Fruit fly (Drosophila melanogaster) whole organism, embryonic: ENCODE measurements around the gene CG42716.

Experiments
- ATbp ChIP-seq: fragments of 200-800 bp; sonication (Bioruptor generic); optimal IDR thresholded peaks from 2 replicates; lab custom pipeline; 2017; ENCODE audit warnings: missing biosample characterization, mild to moderate bottlenecking, missing genetic modification characterization, missing genetic modification reagents
- Abd-B ChIP-seq: fragments of 200-800 bp; sonication (Bioruptor generic); optimal IDR thresholded peaks from 2 replicates; lab custom pipeline; 2018; ENCODE audit warnings: missing biosample characterization, mild to moderate bottlenecking, missing genetic modification characterization, moderate library complexity
- Antp ChIP-seq: fragments of 200-800 bp; sonication (Bioruptor generic); optimal IDR thresholded peaks from 3 replicates; lab custom pipeline; 2016; ENCODE audit warnings: missing biosample characterization, missing genetic modification characterization
- Bdp1 ChIP-seq: fragments of 200-800 bp; sonication (Bioruptor generic); optimal IDR thresholded peaks from 3 replicates; lab custom pipeline; 2016; ENCODE audit warnings: missing biosample characterization, missing genetic modification characterization
- CG10431 ChIP-seq: fragments of 200-800 bp; sonication (Bioruptor generic); optimal IDR thresholded peaks from 3 replicates; lab custom pipeline; 2018; ENCODE audit warnings: missing biosample characterization, mild to moderate bottlenecking, missing genetic modification characterization
- CG10565 ChIP-seq: fragments of 200-800 bp; sonication (Bioruptor generic); optimal IDR thresholded peaks from 3 replicates; lab custom pipeline; 2016; ENCODE audit warnings: missing biosample characterization, mild to moderate bottlenecking, missing genetic modification characterization
- CG12104 ChIP-seq: fragments of 200-800 bp; sonication (Bioruptor generic); optimal IDR thresholded peaks from 3 replicates; lab custom pipeline; 2016; ENCODE audit warnings: missing biosample characterization, missing genetic modification characterization
- CG14710 ChIP-seq: fragments of 200-800 bp; sonication (Bioruptor generic); optimal IDR thresholded peaks from 3 replicates; lab custom pipeline; 2019; ENCODE audit warnings: missing biosample characterization, mild to moderate bottlenecking, missing genetic modification characterization, moderate library complexity
- CG15073 ChIP-seq: fragments of 200-800 bp; sonication (Bioruptor generic); optimal IDR thresholded peaks from 2 replicates; lab custom pipeline; 2016; ENCODE audit warnings: missing biosample characterization, missing genetic modification characterization
- CG15601 ChIP-seq: fragments of 200-800 bp; sonication (Bioruptor generic); optimal IDR thresholded peaks from 3 replicates; lab custom pipeline; 2019; ENCODE audit warnings: missing biosample characterization, mild to moderate bottlenecking, missing genetic modification characterization, moderate library complexity
- CG1603 ChIP-seq: fragments of 200-800 bp; sonication (Bioruptor generic); optimal IDR thresholded peaks from 2 replicates; lab custom pipeline; 2019; ENCODE audit warnings: missing biosample characterization, mild to moderate bottlenecking, missing genetic modification characterization, moderate library complexity
- CG18599 ChIP-seq: fragments of 200-800 bp; sonication (Bioruptor generic); optimal IDR thresholded peaks from 3 replicates; lab custom pipeline; 2017; ENCODE audit warnings: missing biosample characterization, missing genetic modification characterization, mild to moderate bottlenecking, moderate library complexity, missing genetic modification reagents
- CG2120 ChIP-seq: fragments of 200-800 bp; sonication (Bioruptor generic); optimal IDR thresholded peaks from 3 replicates; lab custom pipeline; 2016; ENCODE audit warnings: missing biosample characterization, missing genetic modification characterization
- CG3726 ChIP-seq: fragments of 200-800 bp; sonication (Bioruptor generic); IDR thresholded peaks from 3 replicates; pipeline ENCODE4, ENCODE4 v1.3.6; 2022; ENCODE audit warnings: missing biosample characterization, missing genetic modification characterization
- CG4404 ChIP-seq: fragments of 200-800 bp; sonication (Bioruptor generic); IDR thresholded peaks from 2 replicates; pipeline ENCODE4 v1.3.6; 2022; ENCODE audit warnings: missing biosample characterization, missing genetic modification characterization
- CG7271 ChIP-seq: fragments of 200-800 bp; sonication (Bioruptor generic); optimal IDR thresholded peaks from 2 replicates; lab custom pipeline; 2018; ENCODE audit warnings: missing biosample characterization, mild to moderate bottlenecking, missing genetic modification characterization, moderate library complexity
- CG7556 ChIP-seq: fragments of 200-800 bp; sonication (Bioruptor generic); optimal IDR thresholded peaks from 2 replicates; lab custom pipeline; 2017; ENCODE audit warnings: missing biosample characterization, mild to moderate bottlenecking, missing genetic modification characterization
- CG7745 ChIP-seq: fragments of 200-800 bp; sonication (Bioruptor generic); optimal IDR thresholded peaks from 2 replicates; lab custom pipeline; 2018; ENCODE audit warnings: missing biosample characterization, mild to moderate bottlenecking, missing genetic modification characterization, moderate library complexity
- CG7928 ChIP-seq: fragments of 200-800 bp; sonication (Bioruptor generic); optimal IDR thresholded peaks from 2 replicates; lab custom pipeline; 2017; ENCODE audit warnings: missing biosample characterization, mild to moderate bottlenecking, missing genetic modification characterization
- CG8089 ChIP-seq: fragments of 200-800 bp; sonication (Bioruptor generic); optimal IDR thresholded peaks from 3 replicates; lab custom pipeline; 2016; ENCODE audit warnings: missing biosample characterization, missing genetic modification characterization
- CG8944 ChIP-seq: fragments of 200-800 bp; sonication (Bioruptor generic); optimal IDR thresholded peaks from 3 replicates; lab custom pipeline; 2016; ENCODE audit warnings: missing biosample characterization, missing genetic modification characterization
- CG9817 ChIP-seq: fragments of 200-800 bp; sonication (Bioruptor generic); optimal IDR thresholded peaks from 2 replicates; lab custom pipeline; 2018; ENCODE audit warnings: missing biosample characterization, mild to moderate bottlenecking, missing genetic modification characterization, moderate library complexity
- CG9876 ChIP-seq: fragments of 200-800 bp; sonication (Bioruptor generic); optimal IDR thresholded peaks from 2 replicates; lab custom pipeline; 2016; ENCODE audit warnings: missing biosample characterization, missing genetic modification characterization
- CHES-1-like ChIP-seq: fragments of 200-800 bp; sonication (Bioruptor generic); optimal IDR thresholded peaks from 2 replicates; lab custom pipeline; 2016; ENCODE audit warnings: missing biosample characterization, missing genetic modification characterization
- Camta ChIP-seq: fragments of 200-800 bp; sonication (Bioruptor generic); optimal IDR thresholded peaks from 2 replicates; lab custom pipeline; 2016; ENCODE audit warnings: missing biosample characterization, missing genetic modification characterization
- Chrac-16 ChIP-seq: fragments of 200-800 bp; sonication (Bioruptor generic); optimal IDR thresholded peaks from 3 replicates; lab custom pipeline; 2016; ENCODE audit warnings: missing biosample characterization, missing genetic modification characterization
- Dbx ChIP-seq: fragments of 200-800 bp; sonication (Bioruptor generic); IDR thresholded peaks from 3 replicates; pipeline ENCODE4 v1.3.6; 2022; ENCODE audit warnings: missing biosample characterization, missing genetic modification characterization
- Ets97D ChIP-seq: fragments of 200-800 bp; sonication (Bioruptor generic); optimal IDR thresholded peaks from 3 replicates; lab custom pipeline; 2016; ENCODE audit warnings: missing biosample characterization, missing genetic modification characterization
- HmgD ChIP-seq: fragments of 200-800 bp; sonication (Bioruptor generic); optimal IDR thresholded peaks from 3 replicates; lab custom pipeline; 2016; ENCODE audit warnings: missing biosample characterization, missing genetic modification characterization
- MTF-1 ChIP-seq: fragments of 200-800 bp; sonication (Bioruptor generic); optimal IDR thresholded peaks from 2 replicates; lab custom pipeline; 2018; ENCODE audit warnings: missing biosample characterization, mild to moderate bottlenecking, missing genetic modification characterization, borderline replicate concordance
- Max ChIP-seq: fragments of 200-800 bp; sonication (Bioruptor generic); optimal IDR thresholded peaks from 2 replicates; lab custom pipeline; 2016; ENCODE audit warnings: missing biosample characterization, mild to moderate bottlenecking, missing genetic modification characterization
- Mrtf ChIP-seq: fragments of 200-800 bp; sonication (Bioruptor generic); IDR thresholded peaks from 3 replicates; pipeline ENCODE4 v1.3.6; 2022; ENCODE audit warnings: missing biosample characterization, missing genetic modification characterization
- NK7.1 ChIP-seq: fragments of 200-800 bp; sonication (Bioruptor generic); optimal IDR thresholded peaks from 3 replicates; lab custom pipeline; 2016; ENCODE audit warnings: missing biosample characterization, missing genetic modification characterization
- Nf-YC ChIP-seq: fragments of 200-800 bp; optimal IDR thresholded peaks from 3 replicates; lab custom pipeline; 2019; ENCODE audit warnings: missing biosample characterization, mild to moderate bottlenecking, missing genetic modification characterization, moderate library complexity
- Stat92E ChIP-seq, 3 experiments: fragments of >200 bp in 2 of 3; fragments of 200-800 bp in 1 of 3; sonication (Bioruptor generic) in 1 of 3; optimal IDR thresholded peaks; 2 replicates each; lab custom pipeline; 2017 to 2019; ENCODE audit warnings: missing biosample characterization in 3 of 3, missing genetic modification characterization in 3 of 3, mild to moderate bottlenecking in 1 of 3, moderate library complexity in 1 of 3
- al ChIP-seq: fragments of 200-800 bp; sonication (Bioruptor generic); IDR thresholded peaks from 2 replicates; pipeline ENCODE4 v1.3.6; 2022; ENCODE audit warnings: missing biosample characterization, missing genetic modification characterization
- br ChIP-seq: fragments of >200 bp; optimal IDR thresholded peaks from 2 replicates; lab custom pipeline; 2017
- da ChIP-seq: fragments of 200-800 bp; sonication (Bioruptor generic); optimal IDR thresholded peaks from 2 replicates; lab custom pipeline; 2016; ENCODE audit warnings: missing biosample characterization, missing genetic modification characterization
- disco-r ChIP-seq: fragments of 200-800 bp; sonication (Bioruptor generic); optimal IDR thresholded peaks from 2 replicates; lab custom pipeline; 2016; ENCODE audit warnings: missing biosample characterization, missing genetic modification characterization
- fu2 ChIP-seq: fragments of 200-800 bp; sonication (Bioruptor generic); optimal IDR thresholded peaks from 2 replicates; lab custom pipeline; 2016; ENCODE audit warnings: missing biosample characterization, missing genetic modification characterization
- gce ChIP-seq: fragments of 200-800 bp; sonication (Bioruptor generic); IDR thresholded peaks from 3 replicates; pipeline ENCODE4 v1.3.6; 2022; ENCODE audit warnings: missing biosample characterization, missing genetic modification characterization
- gsb ChIP-seq: fragments of 200-800 bp; sonication (Bioruptor generic); IDR thresholded peaks from 2 replicates; pipeline ENCODE4 v1.3.6; 2022; ENCODE audit warnings: missing biosample characterization, missing genetic modification characterization
- gt ChIP-seq: fragments of 200-800 bp; sonication (Bioruptor generic); IDR thresholded peaks from 2 replicates; pipeline ENCODE4 v1.3.6; 2022; ENCODE audit warnings: missing biosample characterization, missing genetic modification characterization
- ham ChIP-seq: fragments of 200-800 bp; sonication (Bioruptor generic); IDR thresholded peaks from 2 replicates; pipeline ENCODE4 v1.3.6; 2022; ENCODE audit warnings: missing biosample characterization, missing genetic modification characterization
- her ChIP-seq: fragments of 200-800 bp; sonication (Bioruptor generic); optimal IDR thresholded peaks from 2 replicates; lab custom pipeline; 2016; ENCODE audit warnings: missing biosample characterization, missing genetic modification characterization
- mirr ChIP-seq: fragments of 200-800 bp; sonication (Bioruptor generic); optimal IDR thresholded peaks from 3 replicates; lab custom pipeline; 2018; ENCODE audit warnings: missing biosample characterization, mild to moderate bottlenecking, missing genetic modification characterization
- pnt ChIP-seq: fragments of 200-800 bp; sonication (Bioruptor generic); optimal IDR thresholded peaks from 3 replicates; lab custom pipeline; 2016; ENCODE audit warnings: missing biosample characterization, missing genetic modification characterization
- pros ChIP-seq: fragments of 200-800 bp; sonication (Bioruptor generic); optimal IDR thresholded peaks from 3 replicates; lab custom pipeline; 2019; ENCODE audit warnings: missing biosample characterization, mild to moderate bottlenecking, missing genetic modification characterization, moderate library complexity
- twi ChIP-seq: fragments of 200-800 bp; optimal IDR thresholded peaks from 2 replicates; lab custom pipeline; 2019; ENCODE audit warnings: missing biosample characterization, mild to moderate bottlenecking, missing genetic modification characterization, moderate library complexity
- tx ChIP-seq: fragments of 200-800 bp; sonication (Bioruptor generic); optimal IDR thresholded peaks from 2 replicates; lab custom pipeline; 2016; ENCODE audit warnings: missing biosample characterization, missing genetic modification characterization
- wor ChIP-seq: fragments of 200-800 bp; sonication (Bioruptor generic); IDR thresholded peaks from 2 replicates; pipeline ENCODE4 v1.3.6; 2022; ENCODE audit warnings: missing biosample characterization, missing genetic modification characterization

The CG42716 gene

dm6 chr3L:16045831-16046336, 12.3 kb downstream of the CG42716 start (continued):
- TF ChIP-seq mirr (GFP tag; lab: Kevin White, UChicago) = peak; percentile 85
- TF ChIP-seq CG7745 (tag; lab: Kevin White, UChicago) = peak; percentile 71
- peak; percentile 80 for TF ChIP-seq gsb (GFP tag; lab: Robert Waterston, UW)
- TF ChIP-seq CG4404 (GFP tag; lab: Robert Waterston, UW) = peak; percentile 72
- peak; percentile 66 for TF ChIP-seq CG9876 (GFP tag; lab: Kevin White, UChicago)
- TF ChIP-seq ATbp = peak; percentile 89
- TF ChIP-seq CG10565 = peak; percentile 74
- TF ChIP-seq gce (GFP tag; lab: Robert Waterston, UW) = peak; percentile 93
- TF ChIP-seq CG7271 (tag; lab: Kevin White, UChicago) = peak; percentile 94
- peak; percentile 84 for TF ChIP-seq Bdp1 (GFP tag; lab: Kevin White, UChicago)
- TF ChIP-seq gt = peak; percentile 53; the same call in 1 of the 2 replicates
- TF ChIP-seq CG2120 (GFP tag; lab: Kevin White, UChicago) = peak; percentile 95
- TF ChIP-seq Antp (GFP tag; lab: Kevin White, UChicago) = peak; percentile 72
- TF ChIP-seq CG15073 (GFP tag; lab: Kevin White, UChicago) = no peak
- peak; percentile 88 for TF ChIP-seq Mrtf
- peak; percentile 84 for TF ChIP-seq wor (GFP tag; lab: Robert Waterston, UW)
- peak; percentile 82 for TF ChIP-seq CG8089
- TF ChIP-seq MTF-1 (GFP tag; lab: Kevin White, UChicago) = peak; percentile 86
- TF ChIP-seq ham = peak; percentile 45; the same call in 1 of the 2 replicates
- TF ChIP-seq Camta = peak; percentile 87
- TF ChIP-seq CG3726 = peak; percentile 77; the same call in 1 of the 3 replicates
- peak; percentile 89 for TF ChIP-seq CG7556 (GFP tag; lab: Kevin White, UChicago)
- peak; percentile 79 for TF ChIP-seq tx (GFP tag; lab: Kevin White, UChicago)
- peak; percentile 94 for TF ChIP-seq Dbx (GFP tag; lab: Robert Waterston, UW)
- TF ChIP-seq Chrac-16 (GFP tag; lab: Kevin White, UChicago) = peak; percentile 89
- peak; percentile 82 for TF ChIP-seq al (GFP tag; lab: Robert Waterston, UW)
- peak; percentile 96 for TF ChIP-seq CG18599
- peak; percentile 89 for TF ChIP-seq CG1603
- TF ChIP-seq CG7928 (GFP tag; lab: Kevin White, UChicago) = peak; percentile 61
- peak; percentile 69 for TF ChIP-seq twi (tag; lab: Kevin White, UChicago)
- peak; percentile 48 for TF ChIP-seq pros (GFP tag; lab: Kevin White, UChicago)
- TF ChIP-seq her (GFP tag; lab: Kevin White, UChicago) = peak; percentile 82
- TF ChIP-seq Max = peak; percentile 87
- peak; percentile 53 for TF ChIP-seq HmgD (GFP tag; lab: Kevin White, UChicago)
- TF ChIP-seq Stat92E (GFP tag; optimal IDR thresholded peaks at IDR 0.05; lab: Kevin White, UChicago) = no peak
- TF ChIP-seq CG14710 (tag; lab: Kevin White, UChicago) = peak; percentile 90
- peak; percentile 34 for TF ChIP-seq da (GFP tag; lab: Kevin White, UChicago)
- peak; percentile 78 for TF ChIP-seq pnt
- no peak for TF ChIP-seq br (lab: Kevin White, UChicago)
- TF ChIP-seq Abd-B (GFP tag; lab: Kevin White, UChicago) = peak; percentile 75
- peak; percentile 47 for TF ChIP-seq Ets97D (GFP tag; lab: Kevin White, UChicago)
- peak; percentile 93 for TF ChIP-seq CG15601
- peak; percentile 82 for TF ChIP-seq CG8944 (GFP tag; lab: Kevin White, UChicago)
- peak; percentile 90 for TF ChIP-seq CG9817 (tag; lab: Kevin White, UChicago)
- peak; percentile 87 for TF ChIP-seq fu2
- peak; percentile 78 for TF ChIP-seq disco-r
- peak; percentile 74 for TF ChIP-seq Nf-YC (tag; lab: Kevin White, UChicago)
- peak; percentile 91 for TF ChIP-seq CHES-1-like (GFP tag; lab: Kevin White, UChicago)
- peak; percentile 88 for TF ChIP-seq NK7.1
- TF ChIP-seq CG12104 (GFP tag; lab: Kevin White, UChicago) = peak; percentile 88
- TF ChIP-seq CG10431 = peak; percentile 83
